Comparison of ENCODE assay signal across 5 worm cellular contexts in genomic region chrX:10148235-10148872, ce11.
A peak's percentile ranks its signal among the peaks of the same experiment; 100 is the strongest.
TF ChIP-seq lines count a peak whose summit lies in the region.

No protein-coding gene starts in this region.

TF ChIP-seq in whole organism, L1 larva, 84 proteins besides CTCF, POLR2A, EP300 and RAD21 (continues in another document):
- TF ChIP-seq nhr-85 (tag; lab: Kevin White, UChicago): peak; percentile 51
- no peak for TF ChIP-seq pax-3 (tag; optimal IDR thresholded peaks at IDR 0.05; lab: Kevin White, UChicago)
- peak; percentile 9 for TF ChIP-seq elt-2 (tag; optimal IDR thresholded peaks at IDR 0.05; lab: Kevin White, UChicago)
- TF ChIP-seq ets-5 (GFP tag; IDR thresholded peaks at IDR 0.05; lab: Robert Waterston, UW): no peak
- TF ChIP-seq ztf-11 (tag; optimal IDR thresholded peaks at IDR 0.05; lab: Kevin White, UChicago): peak in 1 of 2 experiments; percentile 22
- no peak for TF ChIP-seq lsy-2 (tag; optimal IDR thresholded peaks at IDR 0.05; lab: Kevin White, UChicago)
- TF ChIP-seq mdl-1 (tag; optimal IDR thresholded peaks at IDR 0.05; lab: Kevin White, UChicago): no peak
- no peak for TF ChIP-seq zag-1 (tag; optimal IDR thresholded peaks at IDR 0.05; lab: Kevin White, UChicago)
- TF ChIP-seq nhr-47 (tag; optimal IDR thresholded peaks at IDR 0.05; lab: Kevin White, UChicago): no peak
- TF ChIP-seq nhr-28 (tag; optimal IDR thresholded peaks at IDR 0.05; lab: Kevin White, UChicago): no peak
- no peak for TF ChIP-seq lin-35 (GFP tag; optimal IDR thresholded peaks at IDR 0.05; lab: Kevin White, UChicago)
- peak; percentile 12 for TF ChIP-seq nhr-20 (tag; optimal IDR thresholded peaks at IDR 0.05; lab: Kevin White, UChicago)
- no peak for TF ChIP-seq tlp-1 (tag; optimal IDR thresholded peaks at IDR 0.05; lab: Kevin White, UChicago)
- TF ChIP-seq hpl-2 (GFP tag; optimal IDR thresholded peaks at IDR 0.05; lab: Kevin White, UChicago): no peak
- peak; percentile 1 for TF ChIP-seq mep-1 (tag; optimal IDR thresholded peaks at IDR 0.05; lab: Kevin White, UChicago)
- no peak for TF ChIP-seq isw-1 (GFP tag; IDR thresholded peaks at IDR 0.05; lab: Robert Waterston, UW)
- TF ChIP-seq rnt-1 (tag; optimal IDR thresholded peaks at IDR 0.05; lab: Kevin White, UChicago): peak; percentile 7
- no peak for TF ChIP-seq mab-9 (GFP tag; IDR thresholded peaks at IDR 0.05; lab: Robert Waterston, UW)
- no peak for TF ChIP-seq dsc-1 (tag; optimal IDR thresholded peaks at IDR 0.05; lab: Kevin White, UChicago)
- TF ChIP-seq lin-14 (GFP tag; optimal IDR thresholded peaks at IDR 0.05; lab: Kevin White, UChicago): peak; percentile 33

TF ChIP-seq in whole organism, L3 larva, 47 proteins besides CTCF, POLR2A, EP300 and RAD21:
- TF ChIP-seq pqm-1 (tag; optimal IDR thresholded peaks at IDR 0.05; lab: Kevin White, UChicago) (no peak), elt-2 (tag; optimal IDR thresholded peaks at IDR 0.05; lab: Kevin White, UChicago) (peak; percentile 24), nhr-43 (tag; optimal IDR thresholded peaks at IDR 0.05; lab: Kevin White, UChicago; ENCODE audit: poor library complexity, severe bottlenecking) (peak; percentile 45), pha-4 (tag; optimal IDR thresholded peaks at IDR 0.05; lab: Kevin White, UChicago) (peak; percentile 97), ceh-28 (tag; optimal IDR thresholded peaks at IDR 0.05; lab: Kevin White, UChicago) (no peak), tbx-2 (tag; optimal IDR thresholded peaks at IDR 0.05; lab: Kevin White, UChicago) (no peak)

TF ChIP-seq in whole organism, early embryonic, 17 proteins besides CTCF, POLR2A, EP300 and RAD21:
- no peak for TF ChIP-seq tra-4 (tag; optimal IDR thresholded peaks at IDR 0.05; lab: Kevin White, UChicago)
- peak; percentile 7 for TF ChIP-seq hnd-1 (tag; optimal IDR thresholded peaks at IDR 0.05; lab: Kevin White, UChicago)
- no peak for TF ChIP-seq ceh-13 (GFP tag; optimal IDR thresholded peaks at IDR 0.05; lab: Kevin White, UChicago)
- TF ChIP-seq hmg-4 (GFP tag; optimal IDR thresholded peaks at IDR 0.05; lab: Kevin White, UChicago): peak; percentile 41
- peak; percentile 61; the same call in 1 of the 2 replicates for TF ChIP-seq sea-1 (GFP tag; conservative IDR thresholded peaks at IDR 0.05; lab: Robert Waterston, UW)
- no peak for TF ChIP-seq aly-1 (tag; optimal IDR thresholded peaks at IDR 0.05; lab: Kevin White, UChicago)
- no peak for TF ChIP-seq F13C5.2 (tag; optimal IDR thresholded peaks at IDR 0.05; lab: Kevin White, UChicago)
- TF ChIP-seq ama-1 (optimal IDR thresholded peaks at IDR 0.05; lab: Kevin White, UChicago): no peak
- no peak for TF ChIP-seq tbx-37 (GFP tag; conservative IDR thresholded peaks at IDR 0.05; lab: Robert Waterston, UW)
- peak; percentile 34 for TF ChIP-seq ceh-36 (tag; optimal IDR thresholded peaks at IDR 0.05; lab: Kevin White, UChicago)
- no peak for TF ChIP-seq ets-7 (tag; optimal IDR thresholded peaks at IDR 0.05; lab: Kevin White, UChicago)
- TF ChIP-seq tbx-11 (GFP tag; IDR thresholded peaks at IDR 0.05; lab: Robert Waterston, UW): peak; percentile 43; the same call in 1 of the 2 replicates
- no peak for TF ChIP-seq B0310.2 (tag; optimal IDR thresholded peaks at IDR 0.05; lab: Kevin White, UChicago)
- TF ChIP-seq flt-1 (GFP tag; IDR thresholded peaks at IDR 0.05; lab: Robert Waterston, UW): peak; percentile 70
- peak; percentile 33; the same call in 1 of the 2 replicates for TF ChIP-seq scrt-1 (GFP tag; IDR thresholded peaks at IDR 0.05; lab: Robert Waterston, UW)
- peak; percentile 78 for TF ChIP-seq pes-1 (GFP tag; IDR thresholded peaks at IDR 0.05; lab: Robert Waterston, UW)
- no peak for TF ChIP-seq hmbx-1 (tag; optimal IDR thresholded peaks at IDR 0.05; lab: Kevin White, UChicago)
TF ChIP-seq in whole organism, early embryonic: peak in this region for 8.

TF ChIP-seq in whole organism, midembryonic, 9 proteins besides CTCF, POLR2A, EP300 and RAD21:
- TF ChIP-seq ztf-23 (GFP tag; IDR thresholded peaks at IDR 0.05; lab: Robert Waterston, UW) (peak; percentile 53; the same call in 1 of the 2 replicates), tab-1 (GFP tag; IDR thresholded peaks at IDR 0.05; lab: Robert Waterston, UW) (no peak), flt-1 (GFP tag; IDR thresholded peaks at IDR 0.05; lab: Robert Waterston, UW) (peak; percentile 80), T22C8.4 (GFP tag; IDR thresholded peaks at IDR 0.05; lab: Robert Waterston, UW) (no peak), ztf-29 (GFP tag; IDR thresholded peaks at IDR 0.05; lab: Robert Waterston, UW) (no peak)

TF ChIP-seq in whole organism, young adult, 124 proteins besides CTCF, POLR2A, EP300 and RAD21 (continues in another document):
- TF ChIP-seq mes-4 (tag; optimal IDR thresholded peaks at IDR 0.05; lab: Kevin White, UChicago) (peak; percentile 45), nhr-179 (tag; optimal IDR thresholded peaks at IDR 0.05; lab: Kevin White, UChicago) (no peak), lin-26 (GFP tag; IDR thresholded peaks at IDR 0.05; lab: Robert Waterston, UW) (peak; percentile 93), B0261.1 (tag; optimal IDR thresholded peaks at IDR 0.05; lab: Kevin White, UChicago) (peak; percentile 81), T26A5.8 (tag; optimal IDR thresholded peaks at IDR 0.05; lab: Kevin White, UChicago) (no peak), ama-1 (optimal IDR thresholded peaks at IDR 0.05; lab: Kevin White, UChicago) (no peak), ama-1 (GFP tag; optimal IDR thresholded peaks at IDR 0.05; lab: Kevin White, UChicago) (peak; percentile 25 to 77), hrde-1 (tag; optimal IDR thresholded peaks at IDR 0.05; lab: Kevin White, UChicago; ENCODE audit: borderline replicate concordance) (peak; percentile 87), hmg-1.2 (GFP tag; IDR thresholded peaks at IDR 0.05; lab: Robert Waterston, UW) (peak; percentile 55), nhr-80 (tag; optimal IDR thresholded peaks at IDR 0.05; lab: Kevin White, UChicago) (peak; percentile 23), ceh-27 (GFP tag; optimal IDR thresholded peaks at IDR 0.05; lab: Kevin White, UChicago) (peak; percentile 10), hsf-1 (GFP tag; IDR thresholded peaks at IDR 0.05; lab: Robert Waterston, UW) (peak; percentile 56; the same call in 1 of the 2 replicates), mxl-1 (tag; optimal IDR thresholded peaks at IDR 0.05; lab: Kevin White, UChicago) (peak; percentile 69), sea-2 (GFP tag; IDR thresholded peaks at IDR 0.05; lab: Robert Waterston, UW) (no peak), let-607 (tag; optimal IDR thresholded peaks at IDR 0.05; lab: Kevin White, UChicago) (peak in 1 of 2 experiments; percentile 39), nfyb-1 (GFP tag; IDR thresholded peaks at IDR 0.05; lab: Robert Waterston, UW) (peak; percentile 74; the same call in 1 of the 2 replicates), bed-1 (GFP tag; IDR thresholded peaks at IDR 0.05; lab: Robert Waterston, UW) (0 out of 2 replicates have a peak, but pooled peaks have one; percentile 33), him-1 (tag; optimal IDR thresholded peaks at IDR 0.05; lab: Kevin White, UChicago) (peak; percentile 92), madf-10 (tag; optimal IDR thresholded peaks at IDR 0.05; lab: Kevin White, UChicago) (peak; percentile 55), C06A6.2 (GFP tag; conservative IDR thresholded peaks at IDR 0.05; lab: Robert Waterston, UW) (0 out of 2 replicates have a peak, but pooled peaks have one; percentile 10), ceh-40 (GFP tag; IDR thresholded peaks at IDR 0.05; lab: Robert Waterston, UW) (no peak), B0336.3 (GFP tag; IDR thresholded peaks at IDR 0.05; lab: Robert Waterston, UW) (0 out of 2 replicates have a peak, but pooled peaks have one; percentile 32), nhr-90 (tag; optimal IDR thresholded peaks at IDR 0.05; lab: Kevin White, UChicago) (peak; percentile 79), tbp1 (GFP tag; optimal IDR thresholded peaks at IDR 0.05; lab: Kevin White, UChicago) (peak; percentile 90), ccch-3 (GFP tag; optimal IDR thresholded peaks at IDR 0.05; lab: Kevin White, UChicago) (no peak), F57A8.1 (GFP tag; optimal IDR thresholded peaks at IDR 0.05; lab: Kevin White, UChicago) (no peak), akir-1 (GFP tag; optimal IDR thresholded peaks at IDR 0.05; lab: Kevin White, UChicago) (no peak), mcd-1 (GFP tag; IDR thresholded peaks at IDR 0.05; lab: Robert Waterston, UW) (0 out of 2 replicates have a peak, but pooled peaks have one; percentile 3), Y56A3A.18 (GFP tag; IDR thresholded peaks at IDR 0.05; lab: Robert Waterston, UW) (peak; percentile 82; the same call in 1 of the 2 replicates), atf-7 (tag; optimal IDR thresholded peaks at IDR 0.05; lab: Kevin White, UChicago) (peak; percentile 48), snpc-1.3 (tag; optimal IDR thresholded peaks at IDR 0.05; lab: Kevin White, UChicago; ENCODE audit: insufficient read depth) (peak; percentile 89), lsl-1 (GFP tag; optimal IDR thresholded peaks at IDR 0.05; lab: Kevin White, UChicago) (peak; percentile 18), C17E4.6 (GFP tag; IDR thresholded peaks at IDR 0.05; lab: Robert Waterston, UW) (no peak), F49E8.2 (tag; optimal IDR thresholded peaks at IDR 0.05; lab: Kevin White, UChicago; ENCODE audit: insufficient read depth) (peak; percentile 46), nhr-120 (GFP tag; IDR thresholded peaks at IDR 0.05; lab: Robert Waterston, UW) (no peak), mel-28 (tag; optimal IDR thresholded peaks at IDR 0.05; lab: Kevin White, UChicago; ENCODE audit: borderline replicate concordance) (no peak), dox-1 (GFP tag; IDR thresholded peaks at IDR 0.05; lab: Robert Waterston, UW) (peak; percentile 56), ztf-25 (GFP tag; IDR thresholded peaks at IDR 0.05; lab: Robert Waterston, UW) (0 out of 2 replicates have a peak, but pooled peaks have one; percentile 61), die-1 (tag; optimal IDR thresholded peaks at IDR 0.05; lab: Kevin White, UChicago) (peak; percentile 92), F23B12.7 (tag; optimal IDR thresholded peaks at IDR 0.05; lab: Kevin White, UChicago; ENCODE audit: insufficient read depth) (no peak), lin-54 (GFP tag; optimal IDR thresholded peaks at IDR 0.05; lab: Kevin White, UChicago) (peak; percentile 31), rec-8 (tag; optimal IDR thresholded peaks at IDR 0.05; lab: Kevin White, UChicago) (peak; percentile 72 to 76), D2030.7 (GFP tag; IDR thresholded peaks at IDR 0.05; lab: Robert Waterston, UW) (peak; percentile 91), ceh-91 (GFP tag; IDR thresholded peaks at IDR 0.05; lab: Robert Waterston, UW) (0 out of 2 replicates have a peak, but pooled peaks have one; percentile 23), ztf-18 (tag; optimal IDR thresholded peaks at IDR 0.05; lab: Kevin White, UChicago) (peak; percentile 57), tbx-9 (tag; optimal IDR thresholded peaks at IDR 0.05; lab: Kevin White, UChicago; ENCODE audit: borderline replicate concordance) (no peak)

Comparison
In these comparisons a context has a peak if more than half of its experiments do, and no peak if none do; other contexts are left out.
1. Of the 8 proteins assayed by ChIP-seq in both whole organism, young adult and whole organism, L1 larva: peak only in whole organism, young adult: ama-1, nhr-90, snpc-4 and unc-130; only in whole organism, L1 larva: none; in both: none; in neither: 4.